Fruit fly (Drosophila melanogaster): ENCODE measurements around the gene CG13737.

The CG13737 gene

DNA sequence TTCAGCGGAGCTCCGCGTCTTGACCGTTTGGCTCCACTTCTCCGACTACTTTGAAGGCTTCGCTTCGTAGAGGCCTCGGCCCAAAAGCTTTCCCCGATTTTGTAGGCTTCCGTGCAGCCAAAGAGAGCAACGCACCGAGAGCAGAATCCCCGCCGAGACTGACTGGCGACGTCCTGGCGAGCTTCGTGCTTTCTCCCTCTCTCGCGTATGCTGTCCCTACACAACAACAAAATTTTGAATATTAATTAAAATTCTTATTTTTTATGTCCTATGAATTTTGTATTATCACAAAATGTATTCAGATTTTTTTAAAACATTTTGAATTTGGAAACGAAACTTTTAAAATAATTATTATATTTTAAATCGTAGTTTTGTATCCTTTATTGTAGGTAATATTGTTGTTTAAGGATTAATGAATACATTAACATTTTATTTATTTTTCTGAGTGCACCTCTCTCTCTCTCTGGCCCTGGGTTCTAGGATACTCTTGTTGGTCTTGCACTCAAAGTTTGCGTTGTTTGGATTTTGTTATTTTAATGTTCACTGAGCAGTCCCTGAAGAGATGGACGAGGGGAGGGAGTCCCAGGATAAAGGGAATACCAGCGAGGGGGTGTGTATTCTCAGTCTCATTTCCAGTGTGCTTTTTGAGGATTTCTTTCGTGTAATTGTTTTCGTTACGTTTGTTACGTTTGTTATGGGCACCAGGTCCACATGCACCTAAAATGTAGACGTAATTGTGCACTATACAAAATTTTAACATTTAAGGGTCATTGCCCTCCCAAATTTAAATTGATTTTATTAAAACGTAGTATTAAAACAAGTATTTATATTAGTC, 24.6 kb downstream of the CG13737 start, which contains the start of gene dysc (continued):
- TF ChIP-seq CG34376 (GFP tag; optimal IDR thresholded peaks at IDR 0.05) (no peak), kay (GFP tag; optimal IDR thresholded peaks at IDR 0.05) (no peak), YL-1 (GFP tag; optimal IDR thresholded peaks at IDR 0.05) (no peak), CG2875 (GFP tag; optimal IDR thresholded peaks at IDR 0.05) (no peak), CG31441 (GFP tag; IDR thresholded peaks at IDR 0.05) (0 out of 2 replicates have a peak, but pooled peaks have one; percentile 29), CG14667 (GFP tag; IDR thresholded peaks at IDR 0.05) (no peak), CG15011 (GFP tag; optimal IDR thresholded peaks at IDR 0.05) (no peak), row (GFP tag; IDR thresholded peaks at IDR 0.05) (peak; percentile 67), CG4282 (GFP tag; optimal IDR thresholded peaks at IDR 0.05) (no peak), Sox102F (GFP tag; optimal IDR thresholded peaks at IDR 0.05) (peak; percentile 44), Myb (GFP tag; optimal IDR thresholded peaks at IDR 0.05) (no peak), Scr (GFP tag; IDR thresholded peaks at IDR 0.05; ENCODE audit: partially characterized antibody) (no peak), caup (GFP tag; optimal IDR thresholded peaks at IDR 0.05; ENCODE audit: severe bottlenecking) (peak; percentile 40), ems (GFP tag; optimal IDR thresholded peaks at IDR 0.05) (no peak), tap (tag; optimal IDR thresholded peaks at IDR 0.05) (peak; percentile 9), dysf (GFP tag; IDR thresholded peaks at IDR 0.05) (peak; percentile 19; the same call in 2 of the 3 replicates), CrebB (tag; optimal IDR thresholded peaks at IDR 0.05) (no peak), CG6813 (GFP tag; optimal IDR thresholded peaks at IDR 0.05) (peak; percentile 4), CG2678 (tag; optimal IDR thresholded peaks at IDR 0.05) (peak; percentile 76), CG2202 (tag; optimal IDR thresholded peaks at IDR 0.05) (no peak), CG7839 (tag; optimal IDR thresholded peaks at IDR 0.05) (peak; percentile 59), unpg (GFP tag; optimal IDR thresholded peaks at IDR 0.05) (peak; percentile 30), fru (optimal IDR thresholded peaks at IDR 0.05) (no peak), CG4328 (GFP tag; optimal IDR thresholded peaks at IDR 0.05) (peak; percentile 19), CG3281 (GFP tag; optimal IDR thresholded peaks at IDR 0.05) (peak; percentile 49), D19A (tag; optimal IDR thresholded peaks at IDR 0.05) (peak; percentile 27), shn (GFP tag; optimal IDR thresholded peaks at IDR 0.05) (no peak), CG7556 (GFP tag; optimal IDR thresholded peaks at IDR 0.05) (peak; percentile 65), crol (GFP tag; IDR thresholded peaks at IDR 0.05) (peak; percentile 74), CG17385 (GFP tag; optimal IDR thresholded peaks at IDR 0.05) (peak; percentile 49), run (tag; optimal IDR thresholded peaks at IDR 0.05) (no peak), CG3065 (GFP tag; optimal IDR thresholded peaks at IDR 0.05) (no peak), CG17829 (tag; optimal IDR thresholded peaks at IDR 0.05) (peak; percentile 8), Meics (GFP tag; optimal IDR thresholded peaks at IDR 0.05) (peak; percentile 54), Med (GFP tag) (peak; percentile 54), tio (GFP tag; optimal IDR thresholded peaks at IDR 0.05) (peak; percentile 31), cwo (GFP tag; optimal IDR thresholded peaks at IDR 0.05) (peak; percentile 34), CG17361 (GFP tag; IDR thresholded peaks at IDR 0.05) (peak; percentile 39; the same call in 1 of the 3 replicates), CG11695 (GFP tag; IDR thresholded peaks at IDR 0.05) (peak; percentile 64), HmgZ (tag; optimal IDR thresholded peaks at IDR 0.05) (no peak), z (GFP tag; IDR thresholded peaks at IDR 0.05) (peak; percentile 81; the same call in 2 of the 3 replicates), phol (tag; optimal IDR thresholded peaks at IDR 0.05) (peak; percentile 10), CG9437 (GFP tag; optimal IDR thresholded peaks at IDR 0.05) (peak; percentile 88), CG18599 (GFP tag; optimal IDR thresholded peaks at IDR 0.05) (peak; percentile 81), CG13296 (GFP tag; optimal IDR thresholded peaks at IDR 0.05) (peak; percentile 71), CG7963 (GFP tag; IDR thresholded peaks at IDR 0.05; ENCODE audit: partially characterized antibody) (no peak), sug (tag; optimal IDR thresholded peaks at IDR 0.05) (peak; percentile 52), CG16779 (GFP tag; IDR thresholded peaks at IDR 0.05) (0 out of 2 replicates have a peak, but pooled peaks have one; percentile 45)
